Worm (Caenorhabditis elegans) whole organism, early embryonic: ENCODE results near the gene F15B9.8.

Experiments used
- B0310.2 ChIP-seq: sonication (generic microtip); optimal IDR thresholded peaks from 2 replicates; lab custom pipeline; 2016; ENCODE audit warnings: mild to moderate bottlenecking, missing genetic modification characterization, missing compliant biosample characterization
- F13C5.2 ChIP-seq: sonication (generic microtip); optimal IDR thresholded peaks from 2 replicates; lab custom pipeline; 2017; ENCODE audit warnings: mild to moderate bottlenecking, missing genetic modification characterization, inconsistent platforms, missing compliant biosample characterization
- aly-1 ChIP-seq: sonication (generic microtip); optimal IDR thresholded peaks from 2 replicates; lab custom pipeline; 2016; ENCODE audit warnings: missing genetic modification characterization, missing compliant biosample characterization
- ama-1 ChIP-seq: fragments of 150-350 bp; optimal IDR thresholded peaks from 2 replicates; lab custom pipeline; 2014
- ceh-13 ChIP-seq: fragments of 200-800 bp; sonication (Bioruptor generic); optimal IDR thresholded peaks from 2 replicates; lab custom pipeline; 2018; ENCODE audit warnings: mild to moderate bottlenecking, missing genetic modification characterization, missing compliant biosample characterization
- ceh-36 ChIP-seq: sonication (generic microtip); optimal IDR thresholded peaks from 2 replicates; lab custom pipeline; 2016; ENCODE audit warnings: missing genetic modification characterization, inconsistent platforms, missing compliant biosample characterization
- ets-7 ChIP-seq: sonication (generic microtip); optimal IDR thresholded peaks from 2 replicates; lab custom pipeline; 2016; ENCODE audit warnings: missing genotype, missing genetic modification characterization, missing compliant biosample characterization
- flt-1 ChIP-seq: fragments of 200-800 bp; sonication (Bioruptor generic); IDR thresholded peaks from 2 replicates; pipeline ENCODE4 v1.3.6; 2022; ENCODE audit warnings: missing genetic modification characterization, missing compliant biosample characterization
- hmbx-1 ChIP-seq: sonication (generic microtip); optimal IDR thresholded peaks from 2 replicates; lab custom pipeline; 2016; ENCODE audit warnings: mild to moderate bottlenecking, missing genetic modification characterization, missing compliant biosample characterization
- hmg-4 ChIP-seq: fragments of 200-800 bp; sonication (Bioruptor generic); optimal IDR thresholded peaks from 2 replicates; lab custom pipeline; 2018; ENCODE audit warnings: mild to moderate bottlenecking, missing genetic modification characterization, missing compliant biosample characterization
- hnd-1 ChIP-seq: sonication (generic microtip); optimal IDR thresholded peaks from 2 replicates; lab custom pipeline; 2016; ENCODE audit warnings: missing genetic modification characterization, missing compliant biosample characterization
- pes-1 ChIP-seq: fragments of 200-800 bp; sonication (Bioruptor generic); IDR thresholded peaks from 2 replicates; pipeline ENCODE4 v1.3.6; 2022; ENCODE audit warnings: missing genetic modification reagents, missing genetic modification characterization, missing compliant biosample characterization
- scrt-1 ChIP-seq: fragments of 200-800 bp; sonication (Bioruptor generic); IDR thresholded peaks from 2 replicates; pipeline ENCODE4 v1.3.6; 2022; ENCODE audit warnings: missing genetic modification characterization, missing compliant biosample characterization
- sea-1 ChIP-seq: fragments of 200-800 bp; sonication (Bioruptor generic); conservative IDR thresholded peaks from 2 replicates; pipeline ENCODE4 v1.3.6; 2022; ENCODE audit warnings: missing genetic modification characterization, missing compliant biosample characterization
- tbx-11 ChIP-seq: fragments of 200-800 bp; sonication (Bioruptor generic); IDR thresholded peaks from 2 replicates; pipeline ENCODE4 v1.3.6; 2022; ENCODE audit warnings: missing genetic modification characterization, missing compliant biosample characterization
- tbx-37 ChIP-seq: fragments of 200-800 bp; sonication (Bioruptor generic); conservative IDR thresholded peaks from 2 replicates; pipeline ENCODE4 v1.3.6; 2022; ENCODE audit warnings: missing genetic modification reagents, missing genetic modification characterization, missing compliant biosample characterization
- tra-4 ChIP-seq: sonication (generic microtip); optimal IDR thresholded peaks from 2 replicates; lab custom pipeline; 2017; ENCODE audit warnings: missing genetic modification characterization, missing compliant biosample characterization

The F15B9.8 gene

ce11 chrV:13020014-13020413 is 31.7 kb downstream of the F15B9.8 start:
- no peak for TF ChIP-seq hmbx-1 (tag; lab: Kevin White, UChicago)
- no peak for TF ChIP-seq aly-1 (tag; lab: Kevin White, UChicago)
- TF ChIP-seq hmg-4 (GFP tag; lab: Kevin White, UChicago): no peak
- no peak for TF ChIP-seq ama-1
- TF ChIP-seq F13C5.2: no peak
- no peak for TF ChIP-seq hnd-1 (tag; lab: Kevin White, UChicago)
- no peak for TF ChIP-seq ceh-13 (GFP tag; lab: Kevin White, UChicago)

ce11 chrV:13020638-13021037 is 32.3 kb downstream of the F15B9.8 start:
- no peak for TF ChIP-seq tbx-11 (GFP tag; lab: Robert Waterston, UW)
- TF ChIP-seq tbx-37 (GFP tag; lab: Robert Waterston, UW): no peak
- TF ChIP-seq ceh-36: no peak

- no peak for TF ChIP-seq flt-1 (GFP tag; lab: Robert Waterston, UW)
- no peak for TF ChIP-seq hmbx-1 (tag; lab: Kevin White, UChicago)
- TF ChIP-seq hnd-1 (tag; lab: Kevin White, UChicago): no peak
- TF ChIP-seq tbx-11 (GFP tag; lab: Robert Waterston, UW): no peak
- no peak for TF ChIP-seq aly-1 (tag; lab: Kevin White, UChicago)
- no peak for TF ChIP-seq tbx-37 (GFP tag; lab: Robert Waterston, UW)
- TF ChIP-seq hmg-4 (GFP tag; lab: Kevin White, UChicago): no peak
- no peak for TF ChIP-seq B0310.2 (tag; lab: Kevin White, UChicago)
These were observed 33.2 kb downstream of the F15B9.8 start for ce11 chrV:13021540-13021939.

- TF ChIP-seq tra-4 (tag; lab: Kevin White, UChicago) (no peak), pes-1 (no peak), B0310.2 (tag; lab: Kevin White, UChicago) (no peak), flt-1 (GFP tag; lab: Robert Waterston, UW) (no peak), tbx-37 (GFP tag; lab: Robert Waterston, UW) (no peak), scrt-1 (GFP tag; lab: Robert Waterston, UW) (no peak), aly-1 (tag; lab: Kevin White, UChicago) (no peak), hmg-4 (GFP tag; lab: Kevin White, UChicago) (no peak), tbx-11 (GFP tag; lab: Robert Waterston, UW) (no peak), ceh-13 (GFP tag; lab: Kevin White, UChicago) (no peak), F13C5.2 (no peak), ama-1 (no peak), ceh-36 (no peak), ets-7 (tag; lab: Kevin White, UChicago) (no peak), hnd-1 (tag; lab: Kevin White, UChicago) (no peak), hmbx-1 (tag; lab: Kevin White, UChicago) (no peak), sea-1 (GFP tag; lab: Robert Waterston, UW) (no peak)
These were observed 33.9 kb downstream of the F15B9.8 start for ce11 chrV:13022265-13022664.

ce11 chrV:13024499-13024898 is 36.1 kb downstream of the F15B9.8 start:
- TF ChIP-seq sea-1 (GFP tag; lab: Robert Waterston, UW) (no peak), aly-1 (tag; lab: Kevin White, UChicago) (no peak), hnd-1 (tag; lab: Kevin White, UChicago) (no peak), flt-1 (GFP tag; lab: Robert Waterston, UW) (no peak), ceh-13 (GFP tag; lab: Kevin White, UChicago) (no peak), F13C5.2 (no peak), pes-1 (no peak), tra-4 (tag; lab: Kevin White, UChicago) (no peak), scrt-1 (GFP tag; lab: Robert Waterston, UW) (no peak), ets-7 (tag; lab: Kevin White, UChicago) (no peak), tbx-37 (GFP tag; lab: Robert Waterston, UW) (no peak), hmbx-1 (tag; lab: Kevin White, UChicago) (no peak), ceh-36 (no peak), B0310.2 (tag; lab: Kevin White, UChicago) (no peak)

- no peak for TF ChIP-seq scrt-1 (GFP tag; lab: Robert Waterston, UW)
- TF ChIP-seq hnd-1 (tag; lab: Kevin White, UChicago): no peak
- no peak for TF ChIP-seq pes-1
These were observed 36.9 kb downstream of the F15B9.8 start for ce11 chrV:13025283-13025682.

ce11 chrV:13026631-13027299 is 38.4 kb downstream of the F15B9.8 start:
- TF ChIP-seq flt-1 (GFP tag; lab: Robert Waterston, UW) (no peak), tbx-11 (GFP tag; lab: Robert Waterston, UW) (no peak), pes-1 (no peak), scrt-1 (GFP tag; lab: Robert Waterston, UW) (no peak), ets-7 (tag; lab: Kevin White, UChicago) (no peak), ceh-13 (GFP tag; lab: Kevin White, UChicago) (no peak), tra-4 (tag; lab: Kevin White, UChicago) (no peak), F13C5.2 (no peak), sea-1 (GFP tag; lab: Robert Waterston, UW) (no peak), B0310.2 (tag; lab: Kevin White, UChicago) (no peak), ceh-36 (no peak), hmg-4 (GFP tag; lab: Kevin White, UChicago) (no peak), hnd-1 (tag; lab: Kevin White, UChicago) (no peak), tbx-37 (GFP tag; lab: Robert Waterston, UW) (no peak), hmbx-1 (tag; lab: Kevin White, UChicago) (no peak), aly-1 (tag; lab: Kevin White, UChicago) (no peak)
